Fruit fly (Drosophila melanogaster) whole organism, embryonic: ENCODE measurements around the gene Fpgs1.

Experiments
- Aef1 ChIP-seq: fragments of 200-800 bp; sonication (Bioruptor generic); IDR thresholded peaks from 3 replicates; pipeline ENCODE4 v1.3.6; 2022; ENCODE audit warnings: missing biosample characterization, missing genetic modification characterization
- B-H2 ChIP-seq: fragments of 200-800 bp; sonication (Bioruptor generic); optimal IDR thresholded peaks from 2 replicates; lab custom pipeline; 2018; ENCODE audit warnings: missing biosample characterization, mild to moderate bottlenecking, missing genetic modification characterization
- BtbVII ChIP-seq: fragments of 200-800 bp; sonication (Bioruptor generic); optimal IDR thresholded peaks from 3 replicates; lab custom pipeline; 2017; ENCODE audit warnings: missing biosample characterization, mild to moderate bottlenecking, missing genetic modification characterization
- CG1024 ChIP-seq: fragments of 200-800 bp; sonication (Bioruptor generic); IDR thresholded peaks from 2 replicates; pipeline ENCODE4 v1.3.6; 2022; ENCODE audit warnings: missing biosample characterization, missing genetic modification characterization
- CG10543 ChIP-seq: fragments of 200-800 bp; sonication (Bioruptor generic); optimal IDR thresholded peaks from 3 replicates; lab custom pipeline; 2017; ENCODE audit warnings: missing biosample characterization, mild to moderate bottlenecking, missing genetic modification characterization, moderate library complexity
- CG10565 ChIP-seq: fragments of 200-800 bp; sonication (Bioruptor generic); optimal IDR thresholded peaks from 3 replicates; lab custom pipeline; 2016; ENCODE audit warnings: missing biosample characterization, mild to moderate bottlenecking, missing genetic modification characterization
- CG11093 ChIP-seq: fragments of 200-800 bp; sonication (Bioruptor generic); IDR thresholded peaks from 3 replicates; pipeline ENCODE4 v1.3.6; 2022; ENCODE audit warnings: missing biosample characterization, missing genetic modification characterization
- CG11696 ChIP-seq: fragments of 200-800 bp; sonication (Bioruptor generic); IDR thresholded peaks from 2 replicates; pipeline ENCODE4 v1.3.6; 2022; ENCODE audit warnings: missing biosample characterization, missing genetic modification characterization
- CG11723 ChIP-seq: fragments of 200-800 bp; sonication (Bioruptor generic); optimal IDR thresholded peaks from 2 replicates; lab custom pipeline; 2017; ENCODE audit warnings: missing biosample characterization, mild to moderate bottlenecking, missing genetic modification characterization
- CG14014 ChIP-seq: fragments of 200-800 bp; sonication (Bioruptor generic); IDR thresholded peaks from 2 replicates; pipeline ENCODE4 v1.3.6; 2022; ENCODE audit warnings: missing biosample characterization, missing genetic modification characterization
- CG14441 ChIP-seq: fragments of 200-800 bp; sonication (Bioruptor generic); IDR thresholded peaks from 2 replicates; pipeline ENCODE4 v1.3.6; 2022; ENCODE audit warnings: missing biosample characterization, missing genetic modification characterization
- CG15011 ChIP-seq: fragments of 200-800 bp; sonication (Bioruptor generic); optimal IDR thresholded peaks from 3 replicates; lab custom pipeline; 2018; ENCODE audit warnings: missing biosample characterization, mild to moderate bottlenecking, missing genetic modification characterization
- CG1529 ChIP-seq: fragments of 200-800 bp; sonication (Bioruptor generic); optimal IDR thresholded peaks from 3 replicates; lab custom pipeline; 2018; ENCODE audit warnings: missing biosample characterization, missing genetic modification characterization
- CG1647 ChIP-seq: fragments of 200-800 bp; sonication (Bioruptor generic); optimal IDR thresholded peaks from 3 replicates; lab custom pipeline; 2016; ENCODE audit warnings: missing biosample characterization, missing genetic modification characterization
- CG17361 ChIP-seq: fragments of 200-800 bp; sonication (Bioruptor generic); IDR thresholded peaks from 3 replicates; pipeline ENCODE4 v1.3.6; 2022; ENCODE audit warnings: missing biosample characterization, missing genetic modification characterization
- CG2875 ChIP-seq: fragments of 200-800 bp; sonication (Bioruptor generic); optimal IDR thresholded peaks from 2 replicates; lab custom pipeline; 2017; ENCODE audit warnings: missing biosample characterization, mild to moderate bottlenecking, missing genetic modification characterization, missing genetic modification reagents
- CG4282 ChIP-seq: fragments of 200-800 bp; sonication (Bioruptor generic); optimal IDR thresholded peaks from 2 replicates; lab custom pipeline; 2016; ENCODE audit warnings: missing biosample characterization, missing genetic modification characterization
- CG4328 ChIP-seq: fragments of 200-800 bp; sonication (Bioruptor generic); optimal IDR thresholded peaks from 3 replicates; lab custom pipeline; 2017; ENCODE audit warnings: missing biosample characterization, missing genetic modification reagents, missing genetic modification characterization
- CG4820 ChIP-seq: fragments of 200-800 bp; sonication (Bioruptor generic); optimal IDR thresholded peaks from 3 replicates; lab custom pipeline; 2016; ENCODE audit warnings: missing biosample characterization, missing genetic modification characterization
- CG6175 ChIP-seq: fragments of 200-800 bp; sonication (Bioruptor generic); IDR thresholded peaks from 3 replicates; pipeline ENCODE4 v1.3.6; 2022; ENCODE audit warnings: missing biosample characterization, missing genetic modification characterization
- CG8281 ChIP-seq: fragments of 200-800 bp; sonication (Bioruptor generic); optimal IDR thresholded peaks from 2 replicates; lab custom pipeline; 2018; ENCODE audit warnings: missing biosample characterization, mild to moderate bottlenecking, missing genetic modification characterization, moderate library complexity
- CG9727 ChIP-seq: fragments of 200-800 bp; sonication (Bioruptor generic); optimal IDR thresholded peaks from 3 replicates; lab custom pipeline; 2017; ENCODE audit warnings: missing biosample characterization, mild to moderate bottlenecking, missing genetic modification characterization
- CTCF ChIP-seq: fragments of 200-800 bp; sonication (Bioruptor generic); optimal IDR thresholded peaks from 2 replicates; lab custom pipeline; 2017; ENCODE audit warnings: missing biosample characterization, mild to moderate bottlenecking, missing genetic modification characterization, moderate library complexity
- Dp ChIP-seq: fragments of 200-800 bp; sonication (Bioruptor generic); optimal IDR thresholded peaks from 2 replicates; lab custom pipeline; 2018; ENCODE audit warnings: missing biosample characterization, mild to moderate bottlenecking, missing genetic modification characterization, moderate library complexity
- ERR ChIP-seq: fragments of 200-800 bp; sonication (Bioruptor generic); optimal IDR thresholded peaks from 2 replicates; lab custom pipeline; 2016; ENCODE audit warnings: missing biosample characterization, missing genetic modification characterization
- Fer2 ChIP-seq: fragments of 200-800 bp; sonication (Bioruptor generic); optimal IDR thresholded peaks from 2 replicates; lab custom pipeline; 2018; ENCODE audit warnings: missing biosample characterization, mild to moderate bottlenecking, missing genetic modification characterization, moderate library complexity
- HLH3B ChIP-seq: fragments of 200-800 bp; sonication (Bioruptor generic); IDR thresholded peaks from 2 replicates; pipeline ENCODE4 v1.3.6; 2022; ENCODE audit warnings: missing biosample characterization, missing genetic modification characterization
- Hr39 ChIP-seq: fragments of >200 bp; optimal IDR thresholded peaks from 2 replicates; lab custom pipeline; 2017
- Hr78 ChIP-seq, 2 experiments: fragments of 200-800 bp in 1 of 2; fragments of >200 bp in 1 of 2; sonication (Bioruptor generic) in 1 of 2; optimal IDR thresholded peaks; 2 replicates each; lab custom pipeline; 2017 to 2019; ENCODE audit warnings: missing biosample characterization in 2 of 2, missing genetic modification characterization in 2 of 2, mild to moderate bottlenecking in 1 of 2, moderate library complexity in 1 of 2
- Lim3 ChIP-seq: fragments of 200-800 bp; sonication (Bioruptor generic); IDR thresholded peaks from 2 replicates; pipeline ENCODE4 v1.3.6; 2022; ENCODE audit warnings: missing biosample characterization, missing genetic modification characterization
- Myb ChIP-seq: fragments of 200-800 bp; sonication (Bioruptor generic); optimal IDR thresholded peaks from 2 replicates; lab custom pipeline; 2016; ENCODE audit warnings: missing biosample characterization, missing genetic modification characterization
- Opbp ChIP-seq: fragments of 200-800 bp; sonication (Bioruptor generic); IDR thresholded peaks from 3 replicates; pipeline ENCODE4 v1.3.6; 2022; ENCODE audit warnings: missing biosample characterization, missing genetic modification characterization; ENCODE audit not compliant: partially characterized antibody
- PHDP ChIP-seq: fragments of 200-800 bp; sonication (Bioruptor generic); optimal IDR thresholded peaks from 3 replicates; lab custom pipeline; 2018; ENCODE audit warnings: missing biosample characterization, mild to moderate bottlenecking, missing genetic modification characterization, moderate library complexity
- Trl ChIP-seq, 3 experiments: fragments of >200 bp in 2 of 3; fragments of 200-800 bp in 1 of 3; sonication (Bioruptor generic) in 1 of 3; optimal IDR thresholded peaks; 2 replicates in 1 of 3; 3 replicates in 2 of 3; lab custom pipeline; 2016 to 2017; ENCODE audit warnings: missing biosample characterization in 1 of 3, missing genetic modification characterization in 1 of 3
- YL-1 ChIP-seq: fragments of 200-800 bp; sonication (Bioruptor generic); optimal IDR thresholded peaks from 3 replicates; lab custom pipeline; 2017; ENCODE audit warnings: missing biosample characterization, mild to moderate bottlenecking, missing genetic modification characterization
- ato ChIP-seq: fragments of 200-800 bp; sonication (Bioruptor generic); IDR thresholded peaks from 2 replicates; pipeline ENCODE4 v1.3.6; 2022; ENCODE audit warnings: missing biosample characterization, missing genetic modification characterization; ENCODE audit not compliant: partially characterized antibody
- croc ChIP-seq: fragments of 200-800 bp; sonication (Bioruptor generic); conservative IDR thresholded peaks from 3 replicates; pipeline ENCODE4 v1.3.6; 2022; ENCODE audit warnings: missing biosample characterization, missing genetic modification characterization
- inv ChIP-seq: fragments of 200-800 bp; sonication (Bioruptor generic); IDR thresholded peaks from 2 replicates; pipeline ENCODE4 v1.3.6; 2022; ENCODE audit warnings: missing biosample characterization, missing genetic modification characterization; ENCODE audit not compliant: partially characterized antibody
- kni ChIP-seq: fragments of 200-800 bp; sonication (Bioruptor generic); optimal IDR thresholded peaks from 3 replicates; lab custom pipeline; 2017; ENCODE audit warnings: mild to moderate bottlenecking, missing biosample characterization, missing genetic modification reagents, missing genetic modification characterization
- lmd ChIP-seq: fragments of 200-800 bp; sonication (Bioruptor generic); IDR thresholded peaks from 2 replicates; pipeline ENCODE4 v1.3.6; 2022; ENCODE audit warnings: missing biosample characterization, missing genetic modification characterization
- nau ChIP-seq: fragments of 200-800 bp; sonication (Bioruptor generic); optimal IDR thresholded peaks from 3 replicates; lab custom pipeline; 2017; ENCODE audit warnings: missing biosample characterization, mild to moderate bottlenecking, missing genetic modification characterization, missing genetic modification reagents
- onecut ChIP-seq: fragments of 200-800 bp; sonication (Bioruptor generic); IDR thresholded peaks from 2 replicates; pipeline ENCODE4 v1.3.6; 2022; ENCODE audit warnings: missing biosample characterization, missing genetic modification characterization
- peb ChIP-seq: fragments of 200-800 bp; sonication (Bioruptor generic); IDR thresholded peaks from 2 replicates; pipeline ENCODE4 v1.3.6; 2022; ENCODE audit warnings: missing biosample characterization, missing genetic modification characterization
- repo ChIP-seq: fragments of 200-800 bp; sonication (Bioruptor generic); optimal IDR thresholded peaks from 2 replicates; lab custom pipeline; 2016; ENCODE audit warnings: missing biosample characterization, missing genetic modification characterization
- sim ChIP-seq: fragments of 200-800 bp; sonication (Bioruptor generic); IDR thresholded peaks from 2 replicates; pipeline ENCODE4 v1.3.6; 2022; ENCODE audit warnings: missing biosample characterization, missing genetic modification characterization
- sisA ChIP-seq: fragments of 200-800 bp; sonication (Bioruptor generic); IDR thresholded peaks from 2 replicates; pipeline ENCODE4 v1.3.6; 2022; ENCODE audit warnings: missing biosample characterization, missing genetic modification characterization
- slbo ChIP-seq: fragments of 200-800 bp; sonication (Bioruptor generic); IDR thresholded peaks from 2 replicates; pipeline ENCODE4 v1.3.6; 2022; ENCODE audit warnings: missing biosample characterization, missing genetic modification characterization
- ssp ChIP-seq: fragments of 200-800 bp; sonication (Bioruptor generic); IDR thresholded peaks from 2 replicates; pipeline ENCODE4 v1.3.6; 2022; ENCODE audit warnings: missing biosample characterization, missing genetic modification characterization
- sug ChIP-seq: fragments of 200-800 bp; optimal IDR thresholded peaks from 2 replicates; lab custom pipeline; 2019; ENCODE audit warnings: missing biosample characterization, mild to moderate bottlenecking, missing genetic modification characterization, moderate library complexity
- vvl ChIP-seq: fragments of 200-800 bp; sonication (Bioruptor generic); IDR thresholded peaks from 2 replicates; pipeline ENCODE4 v1.3.6; 2022; ENCODE audit warnings: missing biosample characterization, missing genetic modification characterization

The Fpgs1 gene

dm6 chrX:12591223-12592120, 20.2 kb upstream of the Fpgs1 start (continued):
- TF ChIP-seq CG4328 (GFP tag; lab: Kevin White, UChicago) (peak; percentile 45), Trl (optimal IDR thresholded peaks at IDR 0.05; lab: Kevin White, UChicago) (no peak), Trl (GFP tag; optimal IDR thresholded peaks at IDR 0.05; lab: Kevin White, UChicago) (peak; percentile 43), croc (GFP tag; lab: Robert Waterston, UW) (no peak), CG14441 (GFP tag; lab: Robert Waterston, UW) (no peak), peb (GFP tag; lab: Robert Waterston, UW) (no peak), Opbp (GFP tag; lab: Robert Waterston, UW) (no peak), nau (GFP tag; lab: Kevin White, UChicago) (no peak), sim (GFP tag; lab: Robert Waterston, UW) (no peak), CG4820 (GFP tag; lab: Kevin White, UChicago) (peak; percentile 43), CG14014 (GFP tag; lab: Robert Waterston, UW) (0 out of 2 replicates have a peak, but pooled peaks have one; percentile 12), repo (peak; percentile 23), CG4282 (GFP tag; lab: Kevin White, UChicago) (peak; percentile 74), Lim3 (GFP tag; lab: Robert Waterston, UW) (no peak), B-H2 (no peak), CTCF (GFP tag; lab: Kevin White, UChicago) (no peak), kni (GFP tag; lab: Kevin White, UChicago) (peak; percentile 56), ERR (GFP tag; lab: Kevin White, UChicago) (no peak), CG11696 (GFP tag; lab: Robert Waterston, UW) (no peak), Dp (GFP tag; lab: Kevin White, UChicago) (no peak), sug (no peak), PHDP (tag; lab: Kevin White, UChicago) (peak; percentile 25), sisA (no peak), CG2875 (GFP tag; lab: Kevin White, UChicago) (peak; percentile 56), CG10565 (GFP tag; lab: Kevin White, UChicago) (no peak), Hr78 (GFP tag; optimal IDR thresholded peaks at IDR 0.05; lab: Kevin White, UChicago) (peak in 1 of 2 experiments; percentile 66), CG10543 (GFP tag; lab: Kevin White, UChicago) (peak; percentile 52), BtbVII (GFP tag; lab: Kevin White, UChicago) (peak; percentile 16), CG17361 (GFP tag; lab: Robert Waterston, UW) (peak; percentile 51; the same call in 1 of the 3 replicates), CG1529 (peak; percentile 53), YL-1 (GFP tag; lab: Kevin White, UChicago) (no peak), lmd (GFP tag; lab: Robert Waterston, UW) (no peak), Fer2 (tag; lab: Kevin White, UChicago) (no peak), CG11723 (GFP tag; lab: Kevin White, UChicago) (peak; percentile 12), ato (GFP tag; lab: Robert Waterston, UW) (no peak), CG11093 (GFP tag; lab: Robert Waterston, UW) (no peak), vvl (GFP tag; lab: Robert Waterston, UW) (peak; percentile 87), Myb (GFP tag; lab: Kevin White, UChicago) (no peak), Aef1 (GFP tag; lab: Robert Waterston, UW) (no peak), CG15011 (no peak), Hr39 (lab: Kevin White, UChicago) (no peak), ssp (GFP tag; lab: Robert Waterston, UW) (no peak), HLH3B (GFP tag; lab: Robert Waterston, UW) (no peak), onecut (GFP tag; lab: Robert Waterston, UW) (no peak), inv (GFP tag; lab: Robert Waterston, UW) (0 out of 2 replicates have a peak, but pooled peaks have one; percentile 21), CG9727 (GFP tag; lab: Kevin White, UChicago) (peak; percentile 63), CG1024 (GFP tag; lab: Robert Waterston, UW) (0 out of 2 replicates have a peak, but pooled peaks have one; percentile 5), CG8281 (tag; lab: Kevin White, UChicago) (no peak), slbo (GFP tag; lab: Robert Waterston, UW) (no peak; the same call in 1 of the 2 replicates), CG6175 (GFP tag; lab: Robert Waterston, UW) (no peak), CG1647 (no peak)
